Worm (Caenorhabditis elegans) whole organism, late embryonic: ENCODE measurements around the gene clec-37.

Source experiments
- C38D4.7 ChIP-seq: fragments of 200-800 bp; sonication (Bioruptor generic); optimal IDR thresholded peaks from 2 replicates; lab custom pipeline; 2018; ENCODE audit warnings: mild to moderate bottlenecking, missing genetic modification characterization, moderate library complexity, missing compliant biosample characterization
- F13H6.1 ChIP-seq: sonication (generic microtip); optimal IDR thresholded peaks from 2 replicates; lab custom pipeline; 2016; ENCODE audit warnings: missing genetic modification characterization, missing compliant biosample characterization
- K09A11.1 ChIP-seq: sonication (generic microtip); optimal IDR thresholded peaks from 2 replicates; lab custom pipeline; 2017; ENCODE audit warnings: antibody characterized with exemption, mild to moderate bottlenecking, missing genetic modification characterization, missing compliant biosample characterization; ENCODE audit not compliant: insufficient read depth
- Y22D7AL.16 ChIP-seq: sonication (generic microtip); optimal IDR thresholded peaks from 2 replicates; lab custom pipeline; 2016; ENCODE audit warnings: missing genetic modification characterization, missing compliant biosample characterization
- ahr-1 ChIP-seq: sonication (generic microtip); optimal IDR thresholded peaks from 2 replicates; lab custom pipeline; 2016; ENCODE audit warnings: missing genetic modification characterization, missing compliant biosample characterization
- ama-1 ChIP-seq: fragments of 150-350 bp; optimal IDR thresholded peaks from 2 replicates; lab custom pipeline; 2014
- ceh-18 ChIP-seq: sonication (generic microtip); optimal IDR thresholded peaks from 2 replicates; lab custom pipeline; 2016; ENCODE audit warnings: missing genetic modification characterization, missing compliant biosample characterization
- ceh-22 ChIP-seq: sonication (generic microtip); optimal IDR thresholded peaks from 2 replicates; lab custom pipeline; 2017; ENCODE audit warnings: missing biosample characterization, missing genetic modification characterization
- ceh-24 ChIP-seq: sonication (generic microtip); optimal IDR thresholded peaks from 2 replicates; lab custom pipeline; 2016; ENCODE audit warnings: mild to moderate bottlenecking, missing genetic modification characterization, missing compliant biosample characterization
- ceh-30 ChIP-seq: fragments of 150-350 bp; optimal IDR thresholded peaks from 2 replicates; lab custom pipeline; 2014; ENCODE audit warnings: missing biosample characterization, missing genetic modification characterization
- ceh-34 ChIP-seq: sonication (generic microtip); optimal IDR thresholded peaks from 2 replicates; lab custom pipeline; 2016; ENCODE audit warnings: mild to moderate bottlenecking, missing genetic modification characterization, missing compliant biosample characterization
- che-1 ChIP-seq: sonication (generic microtip); optimal IDR thresholded peaks from 2 replicates; lab custom pipeline; 2016; ENCODE audit warnings: mild to moderate bottlenecking, missing genetic modification characterization, missing compliant biosample characterization
- dmd-4 ChIP-seq: sonication (generic microtip); optimal IDR thresholded peaks from 2 replicates; lab custom pipeline; 2016; ENCODE audit warnings: borderline replicate concordance, missing genetic modification characterization, missing compliant biosample characterization
- dve-1 ChIP-seq: sonication (generic microtip); optimal IDR thresholded peaks from 2 replicates; lab custom pipeline; 2017; ENCODE audit warnings: antibody characterized with exemption, mild to moderate bottlenecking, missing genetic modification characterization, missing compliant biosample characterization
- hlh-13 ChIP-seq: fragments of 200-800 bp; sonication (Bioruptor generic); optimal IDR thresholded peaks from 2 replicates; lab custom pipeline; 2018; ENCODE audit warnings: mild to moderate bottlenecking, missing genetic modification characterization, missing compliant biosample characterization
- hlh-15 ChIP-seq: sonication (generic microtip); optimal IDR thresholded peaks from 2 replicates; lab custom pipeline; 2016; ENCODE audit warnings: missing genetic modification characterization, missing compliant biosample characterization
- hlh-8 ChIP-seq: sonication (generic microtip); optimal IDR thresholded peaks from 2 replicates; lab custom pipeline; 2016; ENCODE audit warnings: missing genotype, missing genetic modification characterization, missing compliant biosample characterization
- lin-11 ChIP-seq: fragments of 200-800 bp; sonication (Bioruptor generic); optimal IDR thresholded peaks from 2 replicates; lab custom pipeline; 2018; ENCODE audit warnings: mild to moderate bottlenecking, missing genetic modification characterization, missing compliant biosample characterization
- madf-2 ChIP-seq: sonication (generic microtip); optimal IDR thresholded peaks from 2 replicates; lab custom pipeline; 2017; ENCODE audit warnings: missing genetic modification characterization, missing compliant biosample characterization
- mec-3 ChIP-seq: sonication (generic microtip); optimal IDR thresholded peaks from 2 replicates; lab custom pipeline; 2016; ENCODE audit warnings: borderline replicate concordance, missing genetic modification characterization, missing compliant biosample characterization
- nfya-1 ChIP-seq: sonication (generic microtip); optimal IDR thresholded peaks from 2 replicates; lab custom pipeline; 2017; ENCODE audit warnings: missing genetic modification characterization, mild to moderate bottlenecking, missing compliant biosample characterization, antibody characterized with exemption, moderate library complexity
- nhr-11 ChIP-seq: fragments of 150-350 bp; optimal IDR thresholded peaks from 2 replicates; lab custom pipeline; 2014; ENCODE audit warnings: missing biosample characterization, missing genetic modification characterization
- odd-2 ChIP-seq: sonication (generic microtip); optimal IDR thresholded peaks from 2 replicates; lab custom pipeline; 2017; ENCODE audit warnings: antibody characterized with exemption, mild to moderate bottlenecking, missing genetic modification characterization, missing compliant biosample characterization
- pat-9 ChIP-seq: fragments of 200-800 bp; sonication (Bioruptor generic); optimal IDR thresholded peaks from 2 replicates; lab custom pipeline; 2018; ENCODE audit warnings: mild to moderate bottlenecking, missing genetic modification characterization, moderate library complexity, missing compliant biosample characterization
- pax-1 ChIP-seq: fragments of 150-350 bp; optimal IDR thresholded peaks from 2 replicates; lab custom pipeline; 2014; ENCODE audit warnings: missing biosample characterization, missing genetic modification characterization
- pha-2 ChIP-seq: sonication (generic microtip); optimal IDR thresholded peaks from 2 replicates; lab custom pipeline; 2017; ENCODE audit warnings: mild to moderate bottlenecking, missing genetic modification characterization, missing compliant biosample characterization
- pha-4 ChIP-seq: fragments of 150-350 bp; optimal IDR thresholded peaks from 2 replicates; lab custom pipeline; 2018; ENCODE audit warnings: missing biosample characterization, missing genetic modification reagents, missing genetic modification characterization
- pqm-1 ChIP-seq: sonication (generic microtip); optimal IDR thresholded peaks from 2 replicates; lab custom pipeline; 2016; ENCODE audit warnings: missing genetic modification characterization, missing compliant biosample characterization
- pros-1 ChIP-seq: fragments of 150-350 bp; optimal IDR thresholded peaks from 2 replicates; lab custom pipeline; 2014; ENCODE audit warnings: missing biosample characterization, missing genetic modification reagents, missing genetic modification characterization
- ref-2 ChIP-seq: sonication (generic microtip); optimal IDR thresholded peaks from 2 replicates; lab custom pipeline; 2016; ENCODE audit warnings: missing genetic modification characterization, missing compliant biosample characterization
- sdc-2 ChIP-seq: sonication (generic microtip); optimal IDR thresholded peaks from 2 replicates; lab custom pipeline; 2016; ENCODE audit warnings: missing genotype, missing genetic modification characterization, missing compliant biosample characterization
- tbx-7 ChIP-seq: sonication (generic microtip); optimal IDR thresholded peaks from 2 replicates; lab custom pipeline; 2016; ENCODE audit warnings: missing genotype, missing genetic modification characterization, missing compliant biosample characterization
- unc-3 ChIP-seq, 2 experiments: fragments of 200-800 bp in 1 of 2; sonication (Bioruptor generic) in 1 of 2; sonication (generic microtip) in 1 of 2; conservative IDR thresholded peaks in 1 of 2; optimal IDR thresholded peaks in 1 of 2; 2 replicates each; pipeline versions ENCODE4 v1.3.6 to Lab custom; 2016 to 2022; ENCODE audit warnings: missing compliant biosample characterization in 2 of 2, missing genetic modification characterization in 2 of 2, missing genetic modification reagents in 1 of 2
- unc-86 ChIP-seq: sonication (generic microtip); optimal IDR thresholded peaks from 2 replicates; lab custom pipeline; 2016; ENCODE audit warnings: missing genetic modification characterization, missing compliant biosample characterization
- ztf-16 ChIP-seq: sonication (generic microtip); optimal IDR thresholded peaks from 2 replicates; lab custom pipeline; 2017; ENCODE audit warnings: missing genetic modification characterization, missing compliant biosample characterization

Gene clec-37

ce11 chrV:16840961-16841360 lies 10.9 kb downstream of the clec-37 start, which contains the start of gene clec-40:
Gene clec-40 (minus strand): TSS chrV:16841061.
- TF ChIP-seq K09A11.1 (tag; lab: Kevin White, UChicago) (no peak), C38D4.7 (no peak), unc-86 (tag; lab: Kevin White, UChicago) (no peak), odd-2 (tag; lab: Kevin White, UChicago) (no peak), pros-1 (tag; lab: Kevin White, UChicago) (no peak), ceh-34 (no peak), pha-4 (no peak), ceh-22 (tag; lab: Kevin White, UChicago) (no peak), dmd-4 (tag; lab: Kevin White, UChicago) (no peak), ceh-30 (tag; lab: Kevin White, UChicago) (no peak)

ce11 chrV:16840283-16840682 lies 11.6 kb downstream of the clec-37 start:
- no peak for TF ChIP-seq mec-3 (tag; lab: Kevin White, UChicago)
- no peak for TF ChIP-seq dmd-4 (tag; lab: Kevin White, UChicago)
- TF ChIP-seq hlh-15: no peak
- TF ChIP-seq ceh-24 (tag; lab: Kevin White, UChicago): no peak
- TF ChIP-seq madf-2: no peak

DNA sequence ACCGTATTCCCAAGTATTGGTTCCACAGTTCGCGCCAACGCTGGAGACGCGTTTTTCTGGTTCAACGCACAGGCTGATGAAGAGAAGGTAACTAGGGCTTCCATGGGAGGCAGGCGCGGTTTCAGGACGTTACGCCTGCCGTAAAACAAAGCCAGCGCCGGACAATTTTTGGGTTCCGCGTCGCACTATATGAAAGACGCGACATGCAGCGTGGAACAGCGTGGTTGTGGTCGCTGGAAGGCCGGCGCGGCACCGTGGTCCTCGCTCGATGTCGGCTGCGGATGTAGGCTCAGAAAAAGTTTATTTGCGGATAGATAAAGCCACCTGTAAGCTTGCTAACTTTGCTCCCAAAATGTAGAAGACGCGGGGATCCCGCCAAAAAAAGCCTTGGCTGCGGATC lies 13.5 kb downstream of the clec-37 start:
- TF ChIP-seq lin-11 (tag; lab: Kevin White, UChicago) (no peak), ama-1 (lab: Kevin White, UChicago) (no peak), nfya-1 (tag; lab: Kevin White, UChicago) (no peak), ceh-22 (tag; lab: Kevin White, UChicago) (no peak), ref-2 (no peak), pax-1 (no peak)

DNA sequence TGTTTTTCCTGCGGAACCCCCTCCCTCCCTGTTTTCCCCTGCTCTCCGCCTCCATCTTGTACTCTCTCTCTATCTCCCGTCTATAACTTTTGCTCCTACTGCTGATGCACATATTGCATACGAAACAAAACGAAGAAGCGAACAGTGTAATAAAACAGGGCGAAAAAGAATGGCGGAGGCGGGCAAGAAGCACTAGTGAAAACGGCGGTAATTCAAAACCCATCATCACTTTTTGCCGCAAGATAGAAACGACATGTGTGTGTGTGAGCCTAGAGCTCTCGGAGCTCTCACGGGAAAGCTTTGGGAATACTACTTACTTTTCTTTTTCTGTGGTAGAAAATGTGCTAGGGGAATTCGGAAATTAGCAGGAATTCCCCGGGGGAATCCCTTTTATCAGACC lies 15.8 kb downstream of the clec-37 start:
- TF ChIP-seq unc-3 (GFP tag; conservative IDR thresholded peaks at IDR 0.05; lab: Robert Waterston, UW): no peak
- TF ChIP-seq unc-3 (tag; optimal IDR thresholded peaks at IDR 0.05; lab: Kevin White, UChicago): no peak
- peak; percentile 56 for TF ChIP-seq ceh-34
- TF ChIP-seq ceh-18 (tag; lab: Kevin White, UChicago): peak; percentile 7

DNA sequence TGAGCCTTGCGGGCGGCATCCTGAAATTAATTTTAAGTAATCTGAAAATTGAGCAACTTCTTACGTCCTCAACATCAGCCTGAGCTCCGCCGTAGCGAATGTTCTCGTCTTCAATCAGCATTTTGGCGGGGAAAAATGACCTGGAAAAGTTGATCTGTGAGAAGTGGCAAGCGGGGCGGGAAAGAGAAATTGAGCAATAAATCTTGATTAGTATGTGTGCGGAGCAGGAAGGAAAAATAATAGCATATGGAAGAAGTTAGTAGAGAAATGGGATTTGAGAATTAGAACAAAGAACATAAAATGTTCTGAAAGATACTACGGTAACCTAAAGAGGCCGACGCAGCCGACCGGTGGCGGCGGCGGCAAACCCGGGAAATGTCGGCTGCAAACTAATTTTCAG lies 16.9 kb downstream of the clec-37 start, which contains the start of gene tni-3:
tni-3 (minus strand) TSS at position 140 of the 400 bp plus-strand sequence.
- TF ChIP-seq ahr-1 (tag; lab: Kevin White, UChicago) (no peak), che-1 (tag; lab: Kevin White, UChicago) (no peak), hlh-13 (GFP tag; lab: Kevin White, UChicago) (no peak), dve-1 (tag; lab: Kevin White, UChicago) (no peak), K09A11.1 (tag; lab: Kevin White, UChicago) (no peak), lin-11 (tag; lab: Kevin White, UChicago) (no peak), pha-2 (tag; lab: Kevin White, UChicago) (no peak), Y22D7AL.16 (tag; lab: Kevin White, UChicago) (no peak), F13H6.1 (tag; lab: Kevin White, UChicago) (no peak), pat-9 (tag; lab: Kevin White, UChicago) (no peak), sdc-2 (no peak), odd-2 (tag; lab: Kevin White, UChicago) (no peak), ztf-16 (no peak), ama-1 (lab: Kevin White, UChicago) (no peak), tbx-7 (no peak), nhr-11 (tag; lab: Kevin White, UChicago) (no peak), hlh-8 (tag; lab: Kevin White, UChicago) (no peak), pqm-1 (tag; lab: Kevin White, UChicago) (no peak), dmd-4 (tag; lab: Kevin White, UChicago) (no peak)
